Worm (Caenorhabditis elegans) whole organism, L3 larva: ENCODE data around the gene T28C12.15.

Experiments used
- ama-1 ChIP-seq: fragments of 150-350 bp; optimal IDR thresholded peaks from 2 replicates; lab custom pipeline; 2018
- daf-12 ChIP-seq: fragments of 150-350 bp; optimal IDR thresholded peaks from 2 replicates; lab custom pipeline; 2014; ENCODE audit warnings: missing biosample characterization, missing genetic modification reagents, missing genetic modification characterization
- nhr-25 ChIP-seq: sonication (generic microtip); optimal IDR thresholded peaks from 2 replicates; lab custom pipeline; 2017; ENCODE audit warnings: missing biosample characterization, missing genetic modification characterization
- nhr-67 ChIP-seq: fragments of 150-350 bp; optimal IDR thresholded peaks from 2 replicates; lab custom pipeline; 2014; ENCODE audit warnings: missing biosample characterization, missing genetic modification characterization

ce11 chrV:6336108-6336507 is 14.5 kb upstream of the T28C12.15 start, which contains the start of gene T28C12.6:
- TF ChIP-seq nhr-67 (no peak), daf-12 (tag; lab: Kevin White, UChicago) (no peak), nhr-25 (no peak), ama-1 (no peak)
